Fruit fly (Drosophila melanogaster): ENCODE results near the gene CG32687.
A peak's percentile ranks its signal among the peaks of the same experiment; 100 is the strongest.

The CG32687 gene

DNA sequence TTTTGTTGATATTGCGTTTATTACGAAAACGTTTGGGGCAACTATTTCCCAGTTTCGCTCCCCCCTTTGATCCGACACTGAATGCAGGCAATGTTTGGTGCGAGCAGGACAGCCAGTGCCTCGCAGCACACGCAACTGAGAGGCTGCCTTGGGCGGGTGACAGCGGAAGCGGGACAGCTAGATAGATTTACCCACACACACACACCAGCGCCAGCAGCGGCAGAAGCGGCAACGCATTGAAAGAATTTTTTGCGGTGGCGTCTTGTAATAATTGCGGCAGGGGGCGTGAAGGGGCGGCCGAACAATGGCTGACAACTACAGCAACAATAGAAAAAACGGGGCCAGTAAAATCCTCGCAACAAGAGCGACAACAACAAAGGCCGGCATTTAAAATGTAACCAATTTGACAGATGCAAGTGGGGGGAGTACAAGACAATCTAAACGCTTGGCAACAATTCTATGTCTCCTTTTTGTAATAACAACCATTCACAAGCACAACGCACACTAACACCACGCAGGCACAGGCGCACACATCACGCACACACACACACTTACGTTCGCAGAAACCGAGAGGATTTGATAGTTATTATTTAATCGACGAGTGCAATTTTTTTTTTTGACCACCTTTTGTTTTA lies 14.3 kb downstream of the CG32687 start (continued):
- TF ChIP-seq hbn (GFP tag; IDR thresholded peaks at IDR 0.05; ENCODE audit: partially characterized antibody), result no peak

DNA sequence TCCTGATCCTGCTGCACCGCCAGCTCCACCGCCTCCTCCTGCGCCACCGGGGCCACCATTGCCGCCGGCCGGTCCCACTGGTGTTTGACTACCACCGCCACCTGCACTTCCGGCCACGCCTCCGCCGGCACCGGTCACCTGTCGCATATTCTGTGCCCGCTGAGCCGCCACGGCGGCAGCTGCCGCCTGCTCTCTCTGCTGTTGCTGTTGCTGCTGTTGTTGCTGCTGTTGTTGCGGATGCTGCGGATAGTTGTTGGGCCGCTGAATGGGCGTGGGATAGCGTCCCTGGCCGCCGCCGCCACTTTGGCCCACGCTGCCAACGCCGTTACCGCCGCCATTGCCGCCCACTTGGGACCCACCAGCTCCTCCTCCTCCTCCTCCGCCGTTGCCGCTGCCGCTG lies 22.5 kb downstream of the CG32687 start:
- TF ChIP-seq Adf1 (GFP tag; IDR thresholded peaks at IDR 0.05) (no peak), Med (GFP tag) (peak; percentile 63)

DNA sequence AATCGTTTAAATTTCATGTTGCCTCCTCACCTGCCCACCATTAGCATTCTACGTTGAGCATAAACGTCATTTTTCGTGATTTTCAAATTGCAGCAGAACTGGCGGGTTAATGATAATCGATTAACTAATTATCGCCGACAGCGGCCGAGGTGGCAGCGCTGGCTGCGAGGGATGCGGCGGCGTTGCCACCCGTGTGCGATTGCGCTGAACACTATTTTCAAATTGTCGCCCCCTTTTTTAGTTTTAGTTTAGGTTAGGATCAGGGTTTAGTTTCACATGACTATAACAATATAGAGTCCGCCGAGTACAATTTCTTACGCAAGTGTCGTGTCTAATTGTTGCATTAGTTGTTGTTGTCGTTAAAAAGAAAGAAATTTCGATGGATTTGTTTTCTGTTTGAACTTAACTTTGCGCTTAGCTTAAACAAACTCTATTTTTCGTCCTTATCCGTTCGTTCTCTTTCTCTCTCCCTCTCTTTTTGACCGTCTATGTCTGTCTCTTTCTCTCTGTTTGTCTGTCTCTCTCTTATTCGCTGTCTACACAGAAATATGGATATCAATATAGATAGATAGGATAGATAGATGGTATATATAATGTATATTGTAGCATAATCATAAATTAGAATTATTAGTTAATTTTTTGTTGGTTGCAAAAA lies 23.8 kb downstream of the CG32687 start:
- TF ChIP-seq Antp (GFP tag; optimal IDR thresholded peaks at IDR 0.05), result peak; percentile 36
- TF ChIP-seq Atf6 (GFP tag; IDR thresholded peaks at IDR 0.05), result 0 out of 2 replicates have a peak, but pooled peaks have one; percentile 29
- peak; percentile 20 for TF ChIP-seq pnt (GFP tag; optimal IDR thresholded peaks at IDR 0.05)
- TF ChIP-seq CG4424 (GFP tag; optimal IDR thresholded peaks at IDR 0.05), result peak; percentile 7
- no peak for TF ChIP-seq kay (GFP tag; optimal IDR thresholded peaks at IDR 0.05)
- TF ChIP-seq nerfin-2 (GFP tag; IDR thresholded peaks at IDR 0.05; ENCODE audit: partially characterized antibody), result peak; percentile 55; the same call in 1 of the 2 replicates
- peak; percentile 14 for TF ChIP-seq CG17829 (tag; optimal IDR thresholded peaks at IDR 0.05)
- TF ChIP-seq trem (tag; optimal IDR thresholded peaks at IDR 0.05), result peak; percentile 84
- TF ChIP-seq CG18599 (GFP tag; optimal IDR thresholded peaks at IDR 0.05), result peak; percentile 16
- peak; percentile 39; the same call in 1 of the 2 replicates for TF ChIP-seq unc-4 (GFP tag; IDR thresholded peaks at IDR 0.05; ENCODE audit: partially characterized antibody)
- peak; percentile 28 for TF ChIP-seq Lhr (GFP tag; optimal IDR thresholded peaks at IDR 0.05)
- TF ChIP-seq CG13123 (GFP tag; optimal IDR thresholded peaks at IDR 0.05), result no peak
- peak; percentile 20 for TF ChIP-seq shn (GFP tag; optimal IDR thresholded peaks at IDR 0.05)
- no peak for TF ChIP-seq cwo (GFP tag; optimal IDR thresholded peaks at IDR 0.05)
- peak; percentile 13 for TF ChIP-seq mam (GFP tag; optimal IDR thresholded peaks at IDR 0.05)
- peak; percentile 22 for TF ChIP-seq nmo (GFP tag; optimal IDR thresholded peaks at IDR 0.05)
- TF ChIP-seq sima (GFP tag; optimal IDR thresholded peaks at IDR 0.05), result no peak
- peak; percentile 29 for TF ChIP-seq Nf-YC (tag; optimal IDR thresholded peaks at IDR 0.05)
- peak; percentile 28 for TF ChIP-seq CG8290 (GFP tag; optimal IDR thresholded peaks at IDR 0.05)
- peak in 1 of 2 experiments; percentile 28 for TF ChIP-seq CG8290 (tag; optimal IDR thresholded peaks at IDR 0.05)
- no peak for TF ChIP-seq CG12391 (tag; optimal IDR thresholded peaks at IDR 0.05)
- TF ChIP-seq phol (tag; optimal IDR thresholded peaks at IDR 0.05), result peak; percentile 50
- peak; percentile 63; the same call in 1 of the 2 replicates for TF ChIP-seq CG10321 (GFP tag; IDR thresholded peaks at IDR 0.05)
- TF ChIP-seq lilli (GFP tag; optimal IDR thresholded peaks at IDR 0.05), result peak; percentile 37
- TF ChIP-seq CG3847 (GFP tag; IDR thresholded peaks at IDR 0.05), result peak; percentile 53
- peak; percentile 51 for TF ChIP-seq vvl (GFP tag; IDR thresholded peaks at IDR 0.05)
- peak; percentile 28 for TF ChIP-seq YL-1 (GFP tag; optimal IDR thresholded peaks at IDR 0.05)
- peak; percentile 32 for TF ChIP-seq zen (tag; optimal IDR thresholded peaks at IDR 0.05)
- peak; percentile 69 for TF ChIP-seq CG15514 (GFP tag; optimal IDR thresholded peaks at IDR 0.05)
- no peak for TF ChIP-seq CG3407 (GFP tag; optimal IDR thresholded peaks at IDR 0.05)
- peak; percentile 12 for TF ChIP-seq MESR4 (GFP tag; optimal IDR thresholded peaks at IDR 0.05)
- no peak for TF ChIP-seq nerfin-1 (tag; optimal IDR thresholded peaks at IDR 0.05)
- peak; percentile 41 for TF ChIP-seq ewg (GFP tag; optimal IDR thresholded peaks at IDR 0.05)
- TF ChIP-seq ato (GFP tag; IDR thresholded peaks at IDR 0.05; ENCODE audit: partially characterized antibody), result peak; percentile 25; the same call in 1 of the 2 replicates
- TF ChIP-seq CTCF (GFP tag; optimal IDR thresholded peaks at IDR 0.05), result peak; percentile 24
- no peak for TF ChIP-seq bsh (GFP tag; optimal IDR thresholded peaks at IDR 0.05)
- peak; percentile 82 for TF ChIP-seq pzg (GFP tag; optimal IDR thresholded peaks at IDR 0.05)
- no peak for TF ChIP-seq CG1647 (GFP tag; optimal IDR thresholded peaks at IDR 0.05)
- TF ChIP-seq Elba2 (GFP tag; optimal IDR thresholded peaks at IDR 0.05), result peak; percentile 35
- TF ChIP-seq Bgb (GFP tag; IDR thresholded peaks at IDR 0.05; ENCODE audit: partially characterized antibody), result peak; percentile 68; the same call in 1 of the 2 replicates
- TF ChIP-seq sim (GFP tag; IDR thresholded peaks at IDR 0.05), result no peak
